Fruit fly (Drosophila melanogaster) whole organism, prepupa: ENCODE measurements around the gene Gba1b.

Source experiments
- CG11902 ChIP-seq: fragments of 200-800 bp; sonication (Bioruptor generic); optimal IDR thresholded peaks from 3 replicates; lab custom pipeline; 2016; ENCODE audit warnings: missing biosample characterization, missing genetic modification characterization
- CG15336 ChIP-seq: fragments of 200-800 bp; sonication (Bioruptor generic); IDR thresholded peaks from 2 replicates; pipeline ENCODE4 v1.3.6; 2022; ENCODE audit warnings: missing biosample characterization, missing genetic modification characterization
- CG8632 ChIP-seq: fragments of 200-800 bp; sonication (Bioruptor generic); optimal IDR thresholded peaks from 3 replicates; lab custom pipeline; 2016; ENCODE audit warnings: missing biosample characterization, missing genetic modification characterization
- Lpt ChIP-seq: fragments of 200-800 bp; sonication (Bioruptor generic); optimal IDR thresholded peaks from 3 replicates; lab custom pipeline; 2016; ENCODE audit warnings: missing biosample characterization, missing genetic modification characterization
- Smox ChIP-seq: fragments of 200-800 bp; sonication (Bioruptor generic); optimal IDR thresholded peaks from 3 replicates; lab custom pipeline; 2016; ENCODE audit warnings: missing biosample characterization, missing genetic modification characterization
- dsx ChIP-seq: fragments of 200-800 bp; optimal IDR thresholded peaks from 3 replicates; lab custom pipeline; 2019; ENCODE audit warnings: missing biosample characterization, mild to moderate bottlenecking, missing genetic modification characterization, moderate library complexity; ENCODE audit not compliant: poor library complexity, severe bottlenecking
- eg ChIP-seq: fragments of 200-800 bp; sonication (Bioruptor generic); IDR thresholded peaks from 3 replicates; pipeline ENCODE4 v1.3.6; 2022; ENCODE audit warnings: missing biosample characterization, missing genetic modification characterization
- pdm3 ChIP-seq: fragments of 200-800 bp; sonication (Bioruptor generic); optimal IDR thresholded peaks from 3 replicates; lab custom pipeline; 2016; ENCODE audit warnings: missing biosample characterization, missing genetic modification characterization
- spab ChIP-seq: fragments of 200-800 bp; sonication (Bioruptor generic); optimal IDR thresholded peaks from 2 replicates; lab custom pipeline; 2017; ENCODE audit warnings: missing biosample characterization, mild to moderate bottlenecking, missing genetic modification characterization, missing genetic modification reagents
- topi ChIP-seq: fragments of 200-800 bp; sonication (Bioruptor generic); optimal IDR thresholded peaks from 3 replicates; lab custom pipeline; 2016; ENCODE audit warnings: missing biosample characterization, missing genetic modification characterization

- TF ChIP-seq spab (GFP tag; lab: Kevin White, UChicago) (no peak), pdm3 (GFP tag; lab: Kevin White, UChicago) (no peak), eg (GFP tag; lab: Robert Waterston, UW) (no peak), dsx (GFP tag; lab: Kevin White, UChicago) (no peak), CG8632 (GFP tag; lab: Kevin White, UChicago) (no peak), CG11902 (GFP tag; lab: Kevin White, UChicago) (no peak), Smox (no peak), Lpt (GFP tag; lab: Kevin White, UChicago) (no peak), CG15336 (no peak), topi (GFP tag; lab: Kevin White, UChicago) (no peak)
These were observed 16.9 kb downstream of the Gba1b start, which contains the start of gene CG10232 for dm6 chr3R:23721525-23721924.
